Fruit fly (Drosophila melanogaster) whole organism, embryonic: Measurements from ENCODE around the gene CG5290.

Experiments used
- CG1529 ChIP-seq: fragments of 200-800 bp; sonication (Bioruptor generic); optimal IDR thresholded peaks from 3 replicates; lab custom pipeline; 2018; ENCODE audit warnings: missing biosample characterization, missing genetic modification characterization
- CG17829 ChIP-seq: fragments of 200-800 bp; optimal IDR thresholded peaks from 2 replicates; lab custom pipeline; 2019; ENCODE audit warnings: missing biosample characterization, mild to moderate bottlenecking, missing genetic modification characterization, moderate library complexity
- CG3838 ChIP-seq: fragments of 200-800 bp; sonication (Bioruptor generic); optimal IDR thresholded peaks from 3 replicates; lab custom pipeline; 2016; ENCODE audit warnings: missing biosample characterization, missing genetic modification characterization
- CG6854 ChIP-seq: fragments of 200-800 bp; sonication (Bioruptor generic); optimal IDR thresholded peaks from 3 replicates; lab custom pipeline; 2017; ENCODE audit warnings: missing biosample characterization, mild to moderate bottlenecking, missing genetic modification characterization
- CG8388 ChIP-seq: fragments of 200-800 bp; sonication (Bioruptor generic); optimal IDR thresholded peaks from 2 replicates; lab custom pipeline; 2019; ENCODE audit warnings: missing biosample characterization, mild to moderate bottlenecking, missing genetic modification characterization, moderate library complexity
- Hmx ChIP-seq: fragments of 200-800 bp; sonication (Bioruptor generic); optimal IDR thresholded peaks from 2 replicates; lab custom pipeline; 2016; ENCODE audit warnings: missing biosample characterization, missing genetic modification characterization
- NfI ChIP-seq: fragments of 200-800 bp; sonication (Bioruptor generic); optimal IDR thresholded peaks from 3 replicates; lab custom pipeline; 2018; ENCODE audit warnings: missing biosample characterization, mild to moderate bottlenecking, missing genetic modification characterization, moderate library complexity
- Vsx1 ChIP-seq: fragments of 200-800 bp; sonication (Bioruptor generic); optimal IDR thresholded peaks from 2 replicates; lab custom pipeline; 2017; ENCODE audit warnings: missing biosample characterization, mild to moderate bottlenecking, missing genetic modification characterization, missing genetic modification reagents
- emc ChIP-seq: fragments of 200-800 bp; sonication (Bioruptor generic); optimal IDR thresholded peaks from 2 replicates; lab custom pipeline; 2016; ENCODE audit warnings: missing biosample characterization, missing genetic modification characterization
- mirr ChIP-seq: fragments of 200-800 bp; sonication (Bioruptor generic); optimal IDR thresholded peaks from 3 replicates; lab custom pipeline; 2018; ENCODE audit warnings: missing biosample characterization, mild to moderate bottlenecking, missing genetic modification characterization

DNA sequence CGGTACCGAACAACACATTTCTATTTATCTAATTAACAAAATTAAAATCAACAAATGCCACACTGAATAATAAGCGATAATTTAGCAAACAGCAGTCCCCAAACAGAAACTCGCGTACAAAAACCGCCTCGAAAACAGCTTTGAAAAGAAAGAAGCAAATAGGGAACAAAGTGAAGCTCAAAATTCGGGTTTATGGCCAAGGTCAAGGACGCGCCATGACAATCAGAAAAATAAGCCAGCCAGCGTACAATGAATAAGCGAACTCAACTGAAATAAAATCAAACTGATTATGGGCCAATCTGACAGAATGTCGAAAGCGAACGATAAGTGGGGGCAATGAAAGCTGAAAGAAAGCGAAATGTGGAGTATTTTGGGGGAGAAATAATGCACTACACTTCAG lies 9.1 kb upstream of the CG5290 start:
- TF ChIP-seq CG17829 (tag; lab: Kevin White, UChicago), result no peak
- TF ChIP-seq Hmx, result no peak
- TF ChIP-seq mirr (GFP tag; lab: Kevin White, UChicago), result no peak
- TF ChIP-seq CG1529 (GFP tag; lab: Kevin White, UChicago), result no peak
- TF ChIP-seq CG3838 (GFP tag; lab: Kevin White, UChicago), result no peak
- no peak for TF ChIP-seq NfI (GFP tag; lab: Kevin White, UChicago)
- no peak for TF ChIP-seq emc (GFP tag; lab: Kevin White, UChicago)
- TF ChIP-seq CG8388, result no peak
- no peak for TF ChIP-seq Vsx1
- TF ChIP-seq CG6854 (GFP tag; lab: Kevin White, UChicago), result no peak
